Fruit fly (Drosophila melanogaster) whole organism, embryonic: ENCODE data around the gene holn1.

Experiments
- CG1024 ChIP-seq: fragments of 200-800 bp; sonication (Bioruptor generic); IDR thresholded peaks from 2 replicates; pipeline ENCODE4 v1.3.6; 2022; ENCODE audit warnings: missing biosample characterization, missing genetic modification characterization
- CG11093 ChIP-seq: fragments of 200-800 bp; sonication (Bioruptor generic); IDR thresholded peaks from 3 replicates; pipeline ENCODE4 v1.3.6; 2022; ENCODE audit warnings: missing biosample characterization, missing genetic modification characterization
- CG11247 ChIP-seq: fragments of 200-800 bp; sonication (Bioruptor generic); IDR thresholded peaks from 2 replicates; pipeline ENCODE4 v1.3.6; 2022; ENCODE audit warnings: missing biosample characterization, missing genetic modification characterization
- CG11723 ChIP-seq: fragments of 200-800 bp; sonication (Bioruptor generic); optimal IDR thresholded peaks from 2 replicates; lab custom pipeline; 2017; ENCODE audit warnings: missing biosample characterization, mild to moderate bottlenecking, missing genetic modification characterization
- CG12299 ChIP-seq: fragments of 200-800 bp; sonication (Bioruptor generic); optimal IDR thresholded peaks from 2 replicates; lab custom pipeline; 2018; ENCODE audit warnings: missing biosample characterization, mild to moderate bottlenecking, missing genetic modification characterization
- CG1233 ChIP-seq: fragments of 200-800 bp; sonication (Bioruptor generic); optimal IDR thresholded peaks from 4 replicates; lab custom pipeline; 2018; ENCODE audit warnings: missing biosample characterization, mild to moderate bottlenecking, missing genetic modification characterization
- CG14710 ChIP-seq: fragments of 200-800 bp; sonication (Bioruptor generic); optimal IDR thresholded peaks from 3 replicates; lab custom pipeline; 2019; ENCODE audit warnings: missing biosample characterization, mild to moderate bottlenecking, missing genetic modification characterization, moderate library complexity
- CG15011 ChIP-seq: fragments of 200-800 bp; sonication (Bioruptor generic); optimal IDR thresholded peaks from 3 replicates; lab custom pipeline; 2018; ENCODE audit warnings: missing biosample characterization, mild to moderate bottlenecking, missing genetic modification characterization
- CG15601 ChIP-seq: fragments of 200-800 bp; sonication (Bioruptor generic); optimal IDR thresholded peaks from 3 replicates; lab custom pipeline; 2019; ENCODE audit warnings: missing biosample characterization, mild to moderate bottlenecking, missing genetic modification characterization, moderate library complexity
- CG17829 ChIP-seq: fragments of 200-800 bp; optimal IDR thresholded peaks from 2 replicates; lab custom pipeline; 2019; ENCODE audit warnings: missing biosample characterization, mild to moderate bottlenecking, missing genetic modification characterization, moderate library complexity
- CG1792 ChIP-seq: fragments of 200-800 bp; sonication (Bioruptor generic); optimal IDR thresholded peaks from 2 replicates; lab custom pipeline; 2016; ENCODE audit warnings: missing biosample characterization, missing genetic modification characterization
- CG18476 ChIP-seq: fragments of 200-800 bp; sonication (Bioruptor generic); optimal IDR thresholded peaks from 2 replicates; lab custom pipeline; 2016; ENCODE audit warnings: missing biosample characterization, mild to moderate bottlenecking, missing genetic modification characterization
- CG31441 ChIP-seq: fragments of 200-800 bp; sonication (Bioruptor generic); IDR thresholded peaks from 2 replicates; pipeline ENCODE4 v1.3.6; 2022; ENCODE audit warnings: missing biosample characterization, missing genetic modification characterization
- CG3281 ChIP-seq: fragments of 200-800 bp; sonication (Bioruptor generic); optimal IDR thresholded peaks from 3 replicates; lab custom pipeline; 2017; ENCODE audit warnings: missing biosample characterization, mild to moderate bottlenecking, missing genetic modification characterization
- CG4282 ChIP-seq: fragments of 200-800 bp; sonication (Bioruptor generic); optimal IDR thresholded peaks from 2 replicates; lab custom pipeline; 2016; ENCODE audit warnings: missing biosample characterization, missing genetic modification characterization
- CG4707 ChIP-seq: fragments of 200-800 bp; sonication (Bioruptor generic); optimal IDR thresholded peaks from 2 replicates; lab custom pipeline; 2018; ENCODE audit warnings: missing biosample characterization, mild to moderate bottlenecking, missing genetic modification characterization, moderate library complexity
- CG7987 ChIP-seq: fragments of 200-800 bp; sonication (Bioruptor generic); optimal IDR thresholded peaks from 2 replicates; lab custom pipeline; 2018; ENCODE audit warnings: missing biosample characterization, mild to moderate bottlenecking, missing genetic modification characterization, moderate library complexity
- CG8765 ChIP-seq: fragments of 200-800 bp; sonication (Bioruptor generic); IDR thresholded peaks from 2 replicates; pipeline ENCODE4 v1.3.6; 2022; ENCODE audit warnings: missing biosample characterization, missing genetic modification characterization
- CG9215 ChIP-seq: fragments of 200-800 bp; sonication (Bioruptor generic); IDR thresholded peaks from 2 replicates; pipeline ENCODE4 v1.3.6; 2022; ENCODE audit warnings: missing biosample characterization, missing genetic modification characterization
- CG9609 ChIP-seq: fragments of 200-800 bp; sonication (Bioruptor generic); optimal IDR thresholded peaks from 3 replicates; lab custom pipeline; 2016; ENCODE audit warnings: missing biosample characterization, missing genetic modification characterization
- CG9797 ChIP-seq: fragments of 200-800 bp; sonication (Bioruptor generic); optimal IDR thresholded peaks from 3 replicates; lab custom pipeline; 2018; ENCODE audit warnings: missing biosample characterization, mild to moderate bottlenecking, missing genetic modification characterization
- Camta ChIP-seq: fragments of 200-800 bp; sonication (Bioruptor generic); optimal IDR thresholded peaks from 2 replicates; lab custom pipeline; 2016; ENCODE audit warnings: missing biosample characterization, missing genetic modification characterization
- CkIIα-i1 ChIP-seq: fragments of 200-800 bp; sonication (Bioruptor generic); IDR thresholded peaks from 2 replicates; pipeline ENCODE4 v1.3.6; 2022; ENCODE audit warnings: missing biosample characterization, missing genetic modification characterization
- Dref ChIP-seq: fragments of 200-800 bp; sonication (Bioruptor generic); IDR thresholded peaks from 2 replicates; pipeline ENCODE4 v1.3.6; 2022; ENCODE audit warnings: missing biosample characterization, missing genetic modification characterization
- Fer1 ChIP-seq: fragments of 200-800 bp; sonication (Bioruptor generic); optimal IDR thresholded peaks from 2 replicates; lab custom pipeline; 2017; ENCODE audit warnings: missing biosample characterization, mild to moderate bottlenecking, missing genetic modification characterization
- HmgZ ChIP-seq: fragments of 200-800 bp; sonication (Bioruptor generic); optimal IDR thresholded peaks from 2 replicates; lab custom pipeline; 2018; ENCODE audit warnings: missing biosample characterization, mild to moderate bottlenecking, missing genetic modification characterization
- Max ChIP-seq: fragments of 200-800 bp; sonication (Bioruptor generic); optimal IDR thresholded peaks from 2 replicates; lab custom pipeline; 2016; ENCODE audit warnings: missing biosample characterization, mild to moderate bottlenecking, missing genetic modification characterization
- Meics ChIP-seq: fragments of 200-800 bp; sonication (Bioruptor generic); optimal IDR thresholded peaks from 2 replicates; lab custom pipeline; 2017; ENCODE audit warnings: missing biosample characterization, mild to moderate bottlenecking, missing genetic modification characterization
- Nf-YC ChIP-seq: fragments of 200-800 bp; optimal IDR thresholded peaks from 3 replicates; lab custom pipeline; 2019; ENCODE audit warnings: missing biosample characterization, mild to moderate bottlenecking, missing genetic modification characterization, moderate library complexity
- Rfx ChIP-seq: fragments of 200-800 bp; sonication (Bioruptor generic); IDR thresholded peaks from 2 replicates; pipeline ENCODE4 v1.3.6; 2022; ENCODE audit warnings: missing biosample characterization, missing genetic modification characterization
- Rx ChIP-seq: fragments of 200-800 bp; sonication (Bioruptor generic); IDR thresholded peaks from 2 replicates; pipeline ENCODE4 v1.3.6; 2022; ENCODE audit warnings: missing biosample characterization, missing genetic modification characterization
- Sin3A ChIP-seq: fragments of >200 bp; optimal IDR thresholded peaks from 2 replicates; lab custom pipeline; 2018
- Ssrp ChIP-seq: fragments of 200-800 bp; sonication (Bioruptor generic); optimal IDR thresholded peaks from 2 replicates; lab custom pipeline; 2018; ENCODE audit warnings: missing biosample characterization, mild to moderate bottlenecking, missing genetic modification characterization, moderate library complexity
- Usf ChIP-seq: fragments of 200-800 bp; sonication (Bioruptor generic); optimal IDR thresholded peaks from 2 replicates; lab custom pipeline; 2017; ENCODE audit warnings: missing genotype, missing biosample characterization, missing genetic modification characterization
- Vsx1 ChIP-seq: fragments of 200-800 bp; sonication (Bioruptor generic); optimal IDR thresholded peaks from 2 replicates; lab custom pipeline; 2017; ENCODE audit warnings: missing biosample characterization, mild to moderate bottlenecking, missing genetic modification characterization, missing genetic modification reagents
- al ChIP-seq: fragments of 200-800 bp; sonication (Bioruptor generic); IDR thresholded peaks from 2 replicates; pipeline ENCODE4 v1.3.6; 2022; ENCODE audit warnings: missing biosample characterization, missing genetic modification characterization
- cad ChIP-seq: fragments of >200 bp; optimal IDR thresholded peaks from 2 replicates; lab custom pipeline; 2017; ENCODE audit warnings: missing biosample characterization, missing genetic modification characterization
- cato ChIP-seq: fragments of 200-800 bp; sonication (Bioruptor generic); optimal IDR thresholded peaks from 2 replicates; lab custom pipeline; 2016; ENCODE audit warnings: missing biosample characterization, missing genetic modification characterization, borderline replicate concordance
- crp ChIP-seq, 2 experiments: fragments of 200-800 bp; sonication (Bioruptor generic); optimal IDR thresholded peaks; 2 replicates in 1 of 2; 3 replicates in 1 of 2; lab custom pipeline; 2017; ENCODE audit warnings: missing biosample characterization in 2 of 2, missing genetic modification characterization in 2 of 2, mild to moderate bottlenecking in 1 of 2, moderate library complexity in 1 of 2
- dati ChIP-seq: fragments of 200-800 bp; sonication (Bioruptor generic); IDR thresholded peaks from 2 replicates; pipeline ENCODE4 v1.3.6; 2022; ENCODE audit warnings: missing biosample characterization, missing genetic modification characterization
- dysf ChIP-seq: fragments of 200-800 bp; sonication (Bioruptor generic); IDR thresholded peaks from 3 replicates; pipeline ENCODE4 v1.3.6; 2022; ENCODE audit warnings: missing biosample characterization, missing genetic modification characterization
- ems ChIP-seq: fragments of 200-800 bp; sonication (Bioruptor generic); optimal IDR thresholded peaks from 3 replicates; lab custom pipeline; 2016; ENCODE audit warnings: missing biosample characterization, missing genetic modification characterization
- gsb ChIP-seq: fragments of 200-800 bp; sonication (Bioruptor generic); IDR thresholded peaks from 2 replicates; pipeline ENCODE4 v1.3.6; 2022; ENCODE audit warnings: missing biosample characterization, missing genetic modification characterization
- nau ChIP-seq: fragments of 200-800 bp; sonication (Bioruptor generic); optimal IDR thresholded peaks from 3 replicates; lab custom pipeline; 2017; ENCODE audit warnings: missing biosample characterization, mild to moderate bottlenecking, missing genetic modification characterization, missing genetic modification reagents
- org-1 ChIP-seq: fragments of 200-800 bp; sonication (Bioruptor generic); optimal IDR thresholded peaks from 2 replicates; lab custom pipeline; 2017; ENCODE audit warnings: missing biosample characterization, missing genetic modification characterization
- prd ChIP-seq, 3 experiments: fragments of >200 bp in 2 of 3; fragments of 200-800 bp in 1 of 3; sonication (Bioruptor generic) in 1 of 3; optimal IDR thresholded peaks in 2 of 3; IDR thresholded peaks in 1 of 3; 2 replicates in 2 of 3; 3 replicates in 1 of 3; pipeline versions ENCODE4 v1.3.6 to Lab custom; 2017 to 2022; ENCODE audit warnings: missing biosample characterization in 1 of 3, missing genetic modification characterization in 1 of 3
- so ChIP-seq: fragments of 200-800 bp; sonication (Bioruptor generic); IDR thresholded peaks from 3 replicates; pipeline ENCODE4 v1.3.6; 2022; ENCODE audit warnings: missing biosample characterization, missing genetic modification characterization
- sug ChIP-seq: fragments of 200-800 bp; optimal IDR thresholded peaks from 2 replicates; lab custom pipeline; 2019; ENCODE audit warnings: missing biosample characterization, mild to moderate bottlenecking, missing genetic modification characterization, moderate library complexity
- yki ChIP-seq: fragments of >200 bp; optimal IDR thresholded peaks from 3 replicates; lab custom pipeline; 2018
- zfh2 ChIP-seq: fragments of 200-800 bp; sonication (Bioruptor generic); optimal IDR thresholded peaks from 2 replicates; lab custom pipeline; 2016; ENCODE audit warnings: missing biosample characterization, missing genetic modification characterization

holn1 gene

dm6 chr2L:10386208-10386805 is 49.5 kb upstream of the holn1 start, which contains the start of the genes Cdk1 and mRpS7 (continued):
- TF ChIP-seq Rfx (GFP tag; lab: Robert Waterston, UW) (peak; percentile 70), Sin3A (no peak), CG8765 (GFP tag; lab: Robert Waterston, UW) (peak; percentile 60; the same call in 1 of the 2 replicates), CG9797 (GFP tag; lab: Kevin White, UChicago) (peak; percentile 28), CG11723 (GFP tag; lab: Kevin White, UChicago) (peak; percentile 86), Vsx1 (GFP tag; lab: Kevin White, UChicago) (peak; percentile 47), Camta (GFP tag; lab: Kevin White, UChicago) (peak; percentile 57), Usf (GFP tag; lab: Kevin White, UChicago) (peak; percentile 40), CG15011 (GFP tag; lab: Kevin White, UChicago) (peak; percentile 41), Dref (no peak), CG9609 (peak; percentile 53), CG11093 (GFP tag; lab: Robert Waterston, UW) (0 out of 3 replicates have a peak, but pooled peaks have one; percentile 16), Ssrp (tag; lab: Kevin White, UChicago) (peak; percentile 75), dysf (GFP tag; lab: Robert Waterston, UW) (peak; percentile 77; the same call in 2 of the 3 replicates), CG4707 (GFP tag; lab: Kevin White, UChicago) (peak; percentile 12), CG4282 (GFP tag; lab: Kevin White, UChicago) (no peak), CG31441 (GFP tag; lab: Robert Waterston, UW) (peak; percentile 85), CG1792 (no peak), nau (GFP tag; lab: Kevin White, UChicago) (peak; percentile 12), HmgZ (tag; lab: Kevin White, UChicago) (peak; percentile 51), Fer1 (GFP tag; lab: Kevin White, UChicago) (peak; percentile 32), CG14710 (tag; lab: Kevin White, UChicago) (peak; percentile 87), so (GFP tag; lab: Robert Waterston, UW) (0 out of 3 replicates have a peak, but pooled peaks have one; percentile 34), prd (optimal IDR thresholded peaks at IDR 0.05; lab: Kevin White, UChicago) (no peak), prd (GFP tag; IDR thresholded peaks at IDR 0.05; lab: Robert Waterston, UW) (peak; percentile 81), cad (GFP tag; lab: Kevin White, UChicago) (no peak), zfh2 (GFP tag; lab: Kevin White, UChicago) (peak; percentile 52), ems (GFP tag; lab: Kevin White, UChicago) (no peak), Max (GFP tag; lab: Kevin White, UChicago) (peak; percentile 79), CG9215 (GFP tag; lab: Robert Waterston, UW) (no peak), org-1 (GFP tag; lab: Kevin White, UChicago) (no peak), cato (GFP tag; lab: Kevin White, UChicago) (peak; percentile 63), dati (GFP tag; lab: Robert Waterston, UW) (peak; percentile 16; the same call in 1 of the 2 replicates), CG18476 (peak; percentile 64), CG15601 (peak; percentile 75), yki (lab: Kevin White, UChicago) (no peak), Meics (peak; percentile 79), CG7987 (GFP tag; lab: Kevin White, UChicago) (no peak), Nf-YC (tag; lab: Kevin White, UChicago) (peak; percentile 59), Rx (GFP tag; lab: Robert Waterston, UW) (no peak), CG11247 (GFP tag; lab: Robert Waterston, UW) (peak; percentile 43; the same call in 1 of the 2 replicates), sug (tag; lab: Kevin White, UChicago) (peak; percentile 65), gsb (0 out of 2 replicates have a peak, but pooled peaks have one; percentile 32), CG1233 (GFP tag; lab: Kevin White, UChicago) (peak; percentile 66), CG3281 (GFP tag; lab: Kevin White, UChicago) (peak; percentile 75), crp (GFP tag; optimal IDR thresholded peaks at IDR 0.05; lab: Kevin White, UChicago) (peak in 1 of 2 experiments; percentile 35), CG17829 (tag; lab: Kevin White, UChicago) (peak; percentile 70), CkIIα-i1 (GFP tag; lab: Robert Waterston, UW) (no peak), CG12299 (tag; lab: Kevin White, UChicago) (peak; percentile 32), al (GFP tag; lab: Robert Waterston, UW) (peak; percentile 54), CG1024 (GFP tag; lab: Robert Waterston, UW) (peak; percentile 69; the same call in 1 of the 2 replicates)
